Fruit fly (Drosophila melanogaster) whole organism, embryonic: ENCODE results near the gene gish.

Source experiments
- CG10366 ChIP-seq: fragments of 200-800 bp; sonication (Bioruptor generic); IDR thresholded peaks from 2 replicates; pipeline ENCODE4 v1.3.6; 2022; ENCODE audit warnings: missing biosample characterization, missing genetic modification characterization
- CG13296 ChIP-seq: fragments of 200-800 bp; sonication (Bioruptor generic); optimal IDR thresholded peaks from 3 replicates; lab custom pipeline; 2018; ENCODE audit warnings: missing biosample characterization, mild to moderate bottlenecking, missing genetic modification characterization
- CG14014 ChIP-seq: fragments of 200-800 bp; sonication (Bioruptor generic); IDR thresholded peaks from 2 replicates; pipeline ENCODE4 v1.3.6; 2022; ENCODE audit warnings: missing biosample characterization, missing genetic modification characterization
- CG1602 ChIP-seq: fragments of 200-800 bp; sonication (Bioruptor generic); optimal IDR thresholded peaks from 3 replicates; lab custom pipeline; 2016; ENCODE audit warnings: missing biosample characterization, missing genetic modification characterization
- CG17361 ChIP-seq: fragments of 200-800 bp; sonication (Bioruptor generic); IDR thresholded peaks from 3 replicates; pipeline ENCODE4 v1.3.6; 2022; ENCODE audit warnings: missing biosample characterization, missing genetic modification characterization
- CG17612 ChIP-seq: fragments of 200-800 bp; sonication (Bioruptor generic); IDR thresholded peaks from 2 replicates; pipeline ENCODE4 v1.3.6; 2022; ENCODE audit warnings: missing biosample characterization, missing genetic modification characterization
- CG17802 ChIP-seq: fragments of 200-800 bp; sonication (Bioruptor generic); optimal IDR thresholded peaks from 2 replicates; lab custom pipeline; 2018; ENCODE audit warnings: missing biosample characterization, mild to moderate bottlenecking, missing genetic modification characterization, moderate library complexity
- CG18262 ChIP-seq: fragments of 200-800 bp; optimal IDR thresholded peaks from 3 replicates; lab custom pipeline; 2019; ENCODE audit warnings: missing biosample characterization, mild to moderate bottlenecking, missing genetic modification characterization, moderate library complexity
- CG1832 ChIP-seq: fragments of 200-800 bp; sonication (Bioruptor generic); optimal IDR thresholded peaks from 2 replicates; lab custom pipeline; 2017; ENCODE audit warnings: missing biosample characterization, mild to moderate bottlenecking, missing genetic modification characterization, inconsistent platforms
- CG18476 ChIP-seq: fragments of 200-800 bp; sonication (Bioruptor generic); optimal IDR thresholded peaks from 2 replicates; lab custom pipeline; 2016; ENCODE audit warnings: missing biosample characterization, mild to moderate bottlenecking, missing genetic modification characterization
- CG2116 ChIP-seq: fragments of 200-800 bp; sonication (Bioruptor generic); optimal IDR thresholded peaks from 3 replicates; lab custom pipeline; 2018; ENCODE audit warnings: missing biosample characterization, mild to moderate bottlenecking, missing genetic modification characterization
- CG2129 ChIP-seq: fragments of 200-800 bp; sonication (Bioruptor generic); IDR thresholded peaks from 2 replicates; pipeline ENCODE4 v1.3.6; 2022; ENCODE audit warnings: missing biosample characterization, missing genetic modification characterization; ENCODE audit not compliant: partially characterized antibody
- CG2875 ChIP-seq: fragments of 200-800 bp; sonication (Bioruptor generic); optimal IDR thresholded peaks from 2 replicates; lab custom pipeline; 2017; ENCODE audit warnings: missing biosample characterization, mild to moderate bottlenecking, missing genetic modification characterization, missing genetic modification reagents
- CG4617 ChIP-seq: fragments of 200-800 bp; sonication (Bioruptor generic); optimal IDR thresholded peaks from 3 replicates; lab custom pipeline; 2016; ENCODE audit warnings: missing biosample characterization, missing genetic modification characterization, borderline replicate concordance
- CG6254 ChIP-seq: fragments of 200-800 bp; sonication (Bioruptor generic); optimal IDR thresholded peaks from 3 replicates; lab custom pipeline; 2017; ENCODE audit warnings: mild to moderate bottlenecking, missing biosample characterization, missing genetic modification reagents, missing genetic modification characterization
- CG7556 ChIP-seq: fragments of 200-800 bp; sonication (Bioruptor generic); optimal IDR thresholded peaks from 2 replicates; lab custom pipeline; 2017; ENCODE audit warnings: missing biosample characterization, mild to moderate bottlenecking, missing genetic modification characterization
- D ChIP-seq, 2 experiments: fragments of 200-800 bp in 1 of 2; fragments of >200 bp in 1 of 2; sonication (Bioruptor generic) in 1 of 2; optimal IDR thresholded peaks; 2 replicates in 1 of 2; 3 replicates in 1 of 2; lab custom pipeline; 2017; ENCODE audit warnings: mild to moderate bottlenecking in 1 of 2, missing biosample characterization in 1 of 2, missing genetic modification characterization in 1 of 2, missing genetic modification reagents in 1 of 2
- Dp ChIP-seq: fragments of 200-800 bp; sonication (Bioruptor generic); optimal IDR thresholded peaks from 2 replicates; lab custom pipeline; 2018; ENCODE audit warnings: missing biosample characterization, mild to moderate bottlenecking, missing genetic modification characterization, moderate library complexity
- Drgx ChIP-seq: fragments of 200-800 bp; sonication (Bioruptor generic); IDR thresholded peaks from 2 replicates; pipeline ENCODE4 v1.3.6; 2022; ENCODE audit warnings: missing biosample characterization, missing genetic modification characterization
- GATAe ChIP-seq: fragments of 200-800 bp; sonication (Bioruptor generic); conservative IDR thresholded peaks from 2 replicates; pipeline ENCODE4 v1.3.6; 2022; ENCODE audit warnings: missing biosample characterization, missing genetic modification characterization
- HLH54F ChIP-seq: fragments of 200-800 bp; sonication (Bioruptor generic); optimal IDR thresholded peaks from 3 replicates; lab custom pipeline; 2016; ENCODE audit warnings: missing biosample characterization, missing genetic modification characterization
- Hr39 ChIP-seq: fragments of >200 bp; optimal IDR thresholded peaks from 2 replicates; lab custom pipeline; 2017
- Hsf ChIP-seq: fragments of 200-800 bp; sonication (Bioruptor generic); optimal IDR thresholded peaks from 3 replicates; lab custom pipeline; 2016; ENCODE audit warnings: missing biosample characterization, missing genetic modification characterization
- Lpt ChIP-seq: fragments of >200 bp; optimal IDR thresholded peaks from 2 replicates; lab custom pipeline; 2018; ENCODE audit warnings: missing biosample characterization, missing genetic modification characterization
- MTF-1 ChIP-seq: fragments of 200-800 bp; sonication (Bioruptor generic); optimal IDR thresholded peaks from 2 replicates; lab custom pipeline; 2018; ENCODE audit warnings: missing biosample characterization, mild to moderate bottlenecking, missing genetic modification characterization, borderline replicate concordance
- Mad ChIP-seq: fragments of 200-800 bp; sonication (Bioruptor generic); optimal IDR thresholded peaks from 2 replicates; lab custom pipeline; 2016; ENCODE audit warnings: missing biosample characterization, missing genetic modification characterization
- Mrtf ChIP-seq: fragments of 200-800 bp; sonication (Bioruptor generic); IDR thresholded peaks from 3 replicates; pipeline ENCODE4 v1.3.6; 2022; ENCODE audit warnings: missing biosample characterization, missing genetic modification characterization
- Myb ChIP-seq: fragments of 200-800 bp; sonication (Bioruptor generic); optimal IDR thresholded peaks from 2 replicates; lab custom pipeline; 2016; ENCODE audit warnings: missing biosample characterization, missing genetic modification characterization
- Neu2 ChIP-seq: fragments of 200-800 bp; sonication (Bioruptor generic); optimal IDR thresholded peaks from 3 replicates; lab custom pipeline; 2016; ENCODE audit warnings: missing biosample characterization, missing genetic modification characterization, borderline replicate concordance
- NfI ChIP-seq: fragments of 200-800 bp; sonication (Bioruptor generic); optimal IDR thresholded peaks from 3 replicates; lab custom pipeline; 2018; ENCODE audit warnings: missing biosample characterization, mild to moderate bottlenecking, missing genetic modification characterization, moderate library complexity
- Oaz ChIP-seq: fragments of 200-800 bp; sonication (Bioruptor generic); IDR thresholded peaks from 2 replicates; pipeline ENCODE4 v1.3.6; 2022; ENCODE audit warnings: missing biosample characterization, missing genetic modification characterization
- Optix ChIP-seq: fragments of 200-800 bp; sonication (Bioruptor generic); IDR thresholded peaks from 3 replicates; pipeline ENCODE4 v1.3.6; 2022; ENCODE audit warnings: missing biosample characterization, missing genetic modification characterization
- Trl ChIP-seq, 3 experiments: fragments of >200 bp in 2 of 3; fragments of 200-800 bp in 1 of 3; sonication (Bioruptor generic) in 1 of 3; optimal IDR thresholded peaks; 2 replicates in 1 of 3; 3 replicates in 2 of 3; lab custom pipeline; 2016 to 2017; ENCODE audit warnings: missing biosample characterization in 1 of 3, missing genetic modification characterization in 1 of 3
- br ChIP-seq: fragments of >200 bp; optimal IDR thresholded peaks from 2 replicates; lab custom pipeline; 2017
- dmrt11E ChIP-seq: fragments of 200-800 bp; sonication (Bioruptor generic); optimal IDR thresholded peaks from 3 replicates; lab custom pipeline; 2018; ENCODE audit warnings: missing biosample characterization, mild to moderate bottlenecking, missing genetic modification characterization, moderate library complexity
- dmrt99B ChIP-seq: fragments of 200-800 bp; sonication (Bioruptor generic); optimal IDR thresholded peaks from 2 replicates; lab custom pipeline; 2018; ENCODE audit warnings: missing biosample characterization, mild to moderate bottlenecking, missing genetic modification characterization, moderate library complexity
- dysf ChIP-seq: fragments of 200-800 bp; sonication (Bioruptor generic); IDR thresholded peaks from 3 replicates; pipeline ENCODE4 v1.3.6; 2022; ENCODE audit warnings: missing biosample characterization, missing genetic modification characterization
- exex ChIP-seq: fragments of 200-800 bp; sonication (Bioruptor generic); optimal IDR thresholded peaks from 4 replicates; lab custom pipeline; 2018; ENCODE audit warnings: missing biosample characterization, mild to moderate bottlenecking, missing genetic modification characterization, moderate library complexity
- fd3F ChIP-seq: fragments of 200-800 bp; sonication (Bioruptor generic); optimal IDR thresholded peaks from 2 replicates; lab custom pipeline; 2018; ENCODE audit warnings: missing biosample characterization, mild to moderate bottlenecking, missing genetic modification characterization, moderate library complexity
- gcm2 ChIP-seq: fragments of 200-800 bp; sonication (Bioruptor generic); optimal IDR thresholded peaks from 2 replicates; lab custom pipeline; 2016; ENCODE audit warnings: missing biosample characterization, missing genetic modification characterization
- grn ChIP-seq: fragments of 200-800 bp; sonication (Bioruptor generic); optimal IDR thresholded peaks from 3 replicates; lab custom pipeline; 2017; ENCODE audit warnings: missing biosample characterization, missing genetic modification characterization
- h ChIP-seq: fragments of >200 bp; optimal IDR thresholded peaks from 2 replicates; lab custom pipeline; 2017
- jigr1 ChIP-seq: fragments of 200-800 bp; sonication (Bioruptor generic); IDR thresholded peaks from 3 replicates; pipeline ENCODE4 v1.3.6; 2022; ENCODE audit warnings: missing biosample characterization, missing genetic modification characterization
- jing ChIP-seq: fragments of 200-800 bp; sonication (Bioruptor generic); optimal IDR thresholded peaks from 2 replicates; lab custom pipeline; 2018; ENCODE audit warnings: missing biosample characterization, mild to moderate bottlenecking, missing genetic modification characterization
- maf-S ChIP-seq: fragments of 200-800 bp; sonication (Bioruptor generic); optimal IDR thresholded peaks from 2 replicates; lab custom pipeline; 2016; ENCODE audit warnings: missing biosample characterization, missing genetic modification characterization
- nau ChIP-seq: fragments of 200-800 bp; sonication (Bioruptor generic); optimal IDR thresholded peaks from 3 replicates; lab custom pipeline; 2017; ENCODE audit warnings: missing biosample characterization, mild to moderate bottlenecking, missing genetic modification characterization, missing genetic modification reagents
- nerfin-1 ChIP-seq: fragments of 200-800 bp; sonication (Bioruptor generic); optimal IDR thresholded peaks from 3 replicates; lab custom pipeline; 2019; ENCODE audit warnings: missing biosample characterization, mild to moderate bottlenecking, missing genetic modification characterization, moderate library complexity
- pho ChIP-seq: fragments of 200-800 bp; sonication (Bioruptor generic); optimal IDR thresholded peaks from 2 replicates; lab custom pipeline; 2016; ENCODE audit warnings: missing biosample characterization, missing genetic modification characterization
- schlank ChIP-seq: fragments of 200-800 bp; sonication (Bioruptor generic); optimal IDR thresholded peaks from 2 replicates; lab custom pipeline; 2018; ENCODE audit warnings: missing biosample characterization, mild to moderate bottlenecking, missing genetic modification characterization
- sens ChIP-seq: fragments of 200-800 bp; sonication (Bioruptor generic); peaks from one replicate; lab custom pipeline; 2016; ENCODE audit warnings: missing biosample characterization, missing genetic modification characterization

gish gene

DNA sequence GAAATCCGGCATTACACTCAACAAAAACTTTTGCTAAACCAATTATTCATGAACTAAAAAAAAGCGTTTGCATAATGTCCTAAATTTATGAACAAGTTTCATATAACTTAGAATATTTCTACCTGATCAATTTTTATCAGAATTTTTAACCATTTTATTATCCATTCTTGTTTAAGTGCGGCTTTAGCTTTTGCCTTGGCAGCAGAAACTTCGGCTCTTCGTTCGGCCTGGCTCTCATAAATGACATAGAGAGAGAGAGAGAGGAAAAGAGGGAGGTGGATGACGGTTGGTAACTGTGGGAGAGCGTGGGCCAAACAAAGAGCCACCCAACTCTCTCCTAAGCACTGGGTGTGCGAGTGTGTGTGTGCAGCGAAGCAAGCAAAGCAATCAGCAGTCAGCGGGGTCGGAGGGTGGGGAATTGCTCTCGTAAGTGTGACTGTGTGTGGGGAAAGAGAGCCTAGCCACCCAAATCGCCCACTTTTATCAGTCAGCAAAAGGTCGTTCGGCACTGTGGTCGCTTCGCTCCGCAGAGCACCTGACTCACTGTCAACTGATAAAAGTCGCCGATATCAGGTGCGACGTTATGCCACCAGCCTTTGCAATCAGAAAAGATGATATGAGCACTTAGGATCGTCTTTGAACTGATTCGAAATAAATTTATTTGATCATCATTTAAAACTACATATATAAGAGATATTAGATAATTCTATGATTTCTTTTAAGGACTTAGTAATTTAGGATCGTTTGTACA, 47.7 kb upstream of the gish start (continued):
- TF ChIP-seq Optix (GFP tag; lab: Robert Waterston, UW) (no peak), jing (peak; percentile 92), h (lab: Kevin White, UChicago) (no peak), Trl (optimal IDR thresholded peaks at IDR 0.05; lab: Kevin White, UChicago) (peak; percentile 96 to 97), Trl (GFP tag; optimal IDR thresholded peaks at IDR 0.05; lab: Kevin White, UChicago) (peak; percentile 98), CG2875 (GFP tag; lab: Kevin White, UChicago) (peak; percentile 98), jigr1 (GFP tag; lab: Robert Waterston, UW) (no peak), Mad (peak; percentile 93), dmrt11E (tag; lab: Kevin White, UChicago) (peak; percentile 97), Hsf (GFP tag; lab: Kevin White, UChicago) (peak; percentile 97), br (lab: Kevin White, UChicago) (no peak), CG1602 (peak; percentile 95), CG17612 (GFP tag; lab: Robert Waterston, UW) (no peak), nerfin-1 (tag; lab: Kevin White, UChicago) (peak; percentile 96), grn (GFP tag; lab: Kevin White, UChicago) (peak; percentile 75), exex (tag; lab: Kevin White, UChicago) (peak; percentile 75), CG7556 (GFP tag; lab: Kevin White, UChicago) (peak; percentile 99), GATAe (GFP tag; lab: Robert Waterston, UW) (no peak), dysf (GFP tag; lab: Robert Waterston, UW) (no peak), CG18262 (tag; lab: Kevin White, UChicago) (peak; percentile 98), CG10366 (no peak), dmrt99B (tag; lab: Kevin White, UChicago) (peak; percentile 99), CG2116 (GFP tag; lab: Kevin White, UChicago) (peak; percentile 78), maf-S (GFP tag; lab: Kevin White, UChicago) (peak; percentile 96), NfI (peak; percentile 97), CG17361 (GFP tag; lab: Robert Waterston, UW) (no peak), pho (GFP tag; lab: Kevin White, UChicago) (peak; percentile 96), CG1832 (GFP tag; lab: Kevin White, UChicago) (no peak), Neu2 (peak; percentile 81), Lpt (GFP tag; lab: Kevin White, UChicago) (no peak), sens (peak; percentile 100), D (optimal IDR thresholded peaks at IDR 0.05; lab: Kevin White, UChicago) (no peak), D (GFP tag; optimal IDR thresholded peaks at IDR 0.05; lab: Kevin White, UChicago) (peak; percentile 97), fd3F (GFP tag; lab: Kevin White, UChicago) (peak; percentile 97), CG17802 (peak; percentile 89), CG2129 (no peak), CG18476 (peak; percentile 98), CG6254 (GFP tag; lab: Kevin White, UChicago) (peak; percentile 97), CG4617 (GFP tag; lab: Kevin White, UChicago) (peak; percentile 93), CG13296 (GFP tag; lab: Kevin White, UChicago) (peak; percentile 98), Myb (peak; percentile 89), Dp (peak; percentile 26), Drgx (GFP tag; lab: Robert Waterston, UW) (no peak), CG14014 (GFP tag; lab: Robert Waterston, UW) (no peak), nau (GFP tag; lab: Kevin White, UChicago) (peak; percentile 96), Hr39 (lab: Kevin White, UChicago) (no peak), Mrtf (no peak), Oaz (GFP tag; lab: Robert Waterston, UW) (no peak), HLH54F (peak; percentile 96), schlank (tag; lab: Kevin White, UChicago) (peak; percentile 93), gcm2 (peak; percentile 93), MTF-1 (GFP tag; lab: Kevin White, UChicago) (peak; percentile 95)
